Worm (Caenorhabditis elegans) whole organism, young adult: ENCODE data around the gene fahd-1.

ENCODE experiments used
- lin-40 ChIP-seq: sonication (generic microtip); optimal IDR thresholded peaks from 2 replicates; lab custom pipeline; 2016; ENCODE audit warnings: missing genetic modification characterization, mild to moderate bottlenecking, missing compliant biosample characterization, missing genotype, missing genetic modification reagents
- snpc-1.1 ChIP-seq: sonication (generic microtip); optimal IDR thresholded peaks from 2 replicates; lab custom pipeline; 2017; ENCODE audit warnings: missing genetic modification characterization, mild to moderate bottlenecking, missing compliant biosample characterization, antibody characterized with exemption, moderate library complexity, missing genotype, missing genetic modification reagents; ENCODE audit not compliant: insufficient read depth
- snpc-4 ChIP-seq, 5 experiments: fragments of 150-350 bp in 1 of 5; sonication (generic microtip) in 4 of 5; optimal IDR thresholded peaks; 2 replicates each; lab custom pipeline; 2014 to 2018; ENCODE audit warnings: missing genetic modification characterization in 5 of 5, missing biosample characterization in 3 of 5, antibody characterized with exemption in 2 of 5, mild to moderate bottlenecking in 2 of 5, missing compliant biosample characterization in 2 of 5, missing genotype in 2 of 5, moderate library complexity in 2 of 5, missing genetic modification reagents in 1 of 5
- ztf-22 ChIP-seq: fragments of 200-800 bp; sonication (Bioruptor generic); optimal IDR thresholded peaks from 2 replicates; lab custom pipeline; 2018; ENCODE audit warnings: mild to moderate bottlenecking, missing genetic modification characterization, moderate library complexity, missing compliant biosample characterization
- ztf-25 ChIP-seq: fragments of 200-800 bp; sonication (Bioruptor generic); IDR thresholded peaks from 2 replicates; pipeline ENCODE4 v1.3.6; 2022; ENCODE audit warnings: missing genetic modification reagents, missing genetic modification characterization, missing compliant biosample characterization

DNA sequence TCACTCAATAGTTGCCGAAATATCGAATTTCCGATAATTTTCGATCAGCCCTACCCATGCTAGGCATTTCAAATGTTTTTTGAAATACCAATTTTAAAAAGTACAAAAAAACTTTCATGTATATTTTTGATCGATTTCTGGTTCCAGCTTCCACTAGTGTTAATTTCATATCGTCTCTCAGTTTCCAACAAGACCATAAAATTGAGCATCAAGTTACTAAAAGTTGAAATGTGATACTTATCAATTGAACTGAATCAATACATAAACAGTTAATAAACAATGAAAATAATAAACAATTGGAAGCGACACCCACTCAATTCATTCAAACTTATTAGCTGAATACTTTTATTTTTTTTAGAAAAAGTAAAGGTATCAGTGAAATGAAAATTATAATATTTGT, 25.9 kb upstream of the fahd-1 start, which contains the start of gene cup-4:
- TF ChIP-seq snpc-4 (GFP tag; optimal IDR thresholded peaks at IDR 0.05; lab: Kevin White, UChicago) = no peak
- TF ChIP-seq snpc-4 (tag; optimal IDR thresholded peaks at IDR 0.05; lab: Kevin White, UChicago) = no peak
- TF ChIP-seq ztf-25 (GFP tag; lab: Robert Waterston, UW) = no peak
- TF ChIP-seq snpc-1.1 (tag; lab: Kevin White, UChicago) = no peak
- TF ChIP-seq ztf-22 (GFP tag; lab: Kevin White, UChicago) = no peak
- no peak for TF ChIP-seq lin-40 (tag; lab: Kevin White, UChicago)
